Fruit fly (Drosophila melanogaster): ENCODE measurements around the gene Taf12.
A peak's percentile ranks its signal among the peaks of the same experiment; 100 is the strongest.

Gene Taf12

DNA sequence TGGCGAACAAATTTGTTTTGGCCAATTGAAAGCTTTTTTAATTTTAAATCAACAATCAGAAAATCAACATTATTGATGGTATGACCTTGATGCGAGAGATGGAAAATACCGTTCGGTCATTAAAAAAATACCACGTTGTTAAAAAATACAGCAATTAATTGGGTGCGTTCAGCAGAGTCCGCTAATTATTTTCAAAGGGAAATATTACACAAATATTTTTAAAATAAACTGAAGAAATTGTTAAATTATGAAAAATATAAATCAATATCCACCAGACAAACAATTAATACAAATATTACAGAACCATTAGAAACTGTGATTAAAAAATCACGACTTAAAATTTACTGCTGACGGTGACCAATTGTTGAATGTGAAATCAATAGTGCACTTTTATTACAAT is 1.5 kb downstream of the Taf12 start, which contains the start of gene CG18476 (continued):
- TF ChIP-seq Ssrp (tag; optimal IDR thresholded peaks at IDR 0.05) (peak; percentile 92), CG10274 (GFP tag; optimal IDR thresholded peaks at IDR 0.05) (peak; percentile 43), CG12744 (GFP tag; optimal IDR thresholded peaks at IDR 0.05) (peak; percentile 37), pita (GFP tag; optimal IDR thresholded peaks at IDR 0.05) (no peak), lilli (GFP tag; optimal IDR thresholded peaks at IDR 0.05) (peak; percentile 87), slou (GFP tag; optimal IDR thresholded peaks at IDR 0.05) (peak; percentile 55), ci (GFP tag; IDR thresholded peaks at IDR 0.05) (peak; percentile 95), Trl (optimal IDR thresholded peaks at IDR 0.05) (no peak), Trl (GFP tag; optimal IDR thresholded peaks at IDR 0.05) (peak; percentile 65), nmo (GFP tag; optimal IDR thresholded peaks at IDR 0.05) (peak; percentile 97), CG34376 (GFP tag; optimal IDR thresholded peaks at IDR 0.05) (peak; percentile 75), br (optimal IDR thresholded peaks at IDR 0.05) (no peak), gcm2 (GFP tag; optimal IDR thresholded peaks at IDR 0.05) (no peak), CG5180 (GFP tag; optimal IDR thresholded peaks at IDR 0.05) (peak; percentile 74), CG4328 (GFP tag; optimal IDR thresholded peaks at IDR 0.05) (peak; percentile 75), Lim3 (GFP tag; IDR thresholded peaks at IDR 0.05) (peak; percentile 43; the same call in 1 of the 2 replicates), ems (GFP tag; optimal IDR thresholded peaks at IDR 0.05) (peak; percentile 74), Rfx (GFP tag; IDR thresholded peaks at IDR 0.05) (peak; percentile 96), pzg (GFP tag; optimal IDR thresholded peaks at IDR 0.05) (peak; percentile 45), sug (tag; optimal IDR thresholded peaks at IDR 0.05) (peak; percentile 85), dimm (GFP tag; IDR thresholded peaks at IDR 0.05) (peak; percentile 58), CG2116 (GFP tag; optimal IDR thresholded peaks at IDR 0.05) (peak; percentile 66), CG8281 (tag; optimal IDR thresholded peaks at IDR 0.05) (peak; percentile 75), Aef1 (GFP tag; IDR thresholded peaks at IDR 0.05) (peak; percentile 92), CG14860 (GFP tag; IDR thresholded peaks at IDR 0.05; ENCODE audit: partially characterized antibody) (no peak), CG9215 (GFP tag; IDR thresholded peaks at IDR 0.05) (peak; percentile 88), CG6813 (GFP tag; optimal IDR thresholded peaks at IDR 0.05) (peak; percentile 76), CG12299 (tag; optimal IDR thresholded peaks at IDR 0.05) (peak; percentile 89), CG10959 (GFP tag; IDR thresholded peaks at IDR 0.05) (peak; percentile 75), so (GFP tag; IDR thresholded peaks at IDR 0.05) (peak; percentile 83; the same call in 2 of the 3 replicates), ara (GFP tag; IDR thresholded peaks at IDR 0.05) (peak; percentile 91), org-1 (GFP tag; optimal IDR thresholded peaks at IDR 0.05) (peak; percentile 69), kah (GFP tag; optimal IDR thresholded peaks at IDR 0.05) (peak; percentile 72), CG11695 (GFP tag; IDR thresholded peaks at IDR 0.05) (peak; percentile 94), tup (GFP tag; optimal IDR thresholded peaks at IDR 0.05) (peak; percentile 24), repo (GFP tag; optimal IDR thresholded peaks at IDR 0.05) (peak; percentile 21), grn (GFP tag; optimal IDR thresholded peaks at IDR 0.05) (peak; percentile 66), gsb-n (tag; optimal IDR thresholded peaks at IDR 0.05) (peak; percentile 89), MBD-R2 (GFP tag; IDR thresholded peaks at IDR 0.05) (peak; percentile 90), her (GFP tag; optimal IDR thresholded peaks at IDR 0.05) (no peak), CG10462 (GFP tag; optimal IDR thresholded peaks at IDR 0.05) (peak; percentile 72), CG8089 (GFP tag; optimal IDR thresholded peaks at IDR 0.05) (peak; percentile 33), CG9727 (GFP tag; optimal IDR thresholded peaks at IDR 0.05) (peak; percentile 91), CG32767 (GFP tag; IDR thresholded peaks at IDR 0.05) (peak; percentile 87), MTF-1 (GFP tag; optimal IDR thresholded peaks at IDR 0.05; ENCODE audit: borderline replicate concordance) (peak; percentile 59), sim (GFP tag; IDR thresholded peaks at IDR 0.05) (peak; percentile 67; the same call in 1 of the 2 replicates), Dek (tag; optimal IDR thresholded peaks at IDR 0.05) (peak; percentile 94), Tbp (GFP tag; optimal IDR thresholded peaks at IDR 0.05) (no peak), HLH3B (GFP tag; IDR thresholded peaks at IDR 0.05) (peak; percentile 92), bab2 (GFP tag; optimal IDR thresholded peaks at IDR 0.05) (peak; percentile 76), Fer1 (GFP tag; optimal IDR thresholded peaks at IDR 0.05) (peak; percentile 90), Doc3 (GFP tag; IDR thresholded peaks at IDR 0.05; ENCODE audit: partially characterized antibody) (no peak)

All from whole organism, embryonic.